Worm (Caenorhabditis elegans): ENCODE data around the gene K08F11.1.
A peak's percentile ranks its signal among the peaks of the same experiment; 100 is the strongest.

The K08F11.1 gene

ce11 chrIV:4705182-4705581 lies 19.5 kb upstream of the K08F11.1 start (continued):
- TF ChIP-seq egl-13 (tag; optimal IDR thresholded peaks at IDR 0.05) (no peak), sup-37 (GFP tag; optimal IDR thresholded peaks at IDR 0.05) (no peak), snu-23 (GFP tag; optimal IDR thresholded peaks at IDR 0.05) (peak; percentile 75), unc-86 (tag; optimal IDR thresholded peaks at IDR 0.05) (no peak), fkh-8 (tag; optimal IDR thresholded peaks at IDR 0.05) (peak; percentile 59), unc-62 (GFP tag; optimal IDR thresholded peaks at IDR 0.05) (no peak), nhr-19 (GFP tag; conservative IDR thresholded peaks at IDR 0.05) (peak; percentile 54), sptf-1 (tag; optimal IDR thresholded peaks at IDR 0.05) (no peak), fkh-10 (GFP tag; optimal IDR thresholded peaks at IDR 0.05) (no peak), ama-1 (optimal IDR thresholded peaks at IDR 0.05) (no peak), swsn-7 (tag; optimal IDR thresholded peaks at IDR 0.05) (peak; percentile 56), ceh-82 (tag; optimal IDR thresholded peaks at IDR 0.05) (peak; percentile 33 to 54 (median 37))

DNA sequence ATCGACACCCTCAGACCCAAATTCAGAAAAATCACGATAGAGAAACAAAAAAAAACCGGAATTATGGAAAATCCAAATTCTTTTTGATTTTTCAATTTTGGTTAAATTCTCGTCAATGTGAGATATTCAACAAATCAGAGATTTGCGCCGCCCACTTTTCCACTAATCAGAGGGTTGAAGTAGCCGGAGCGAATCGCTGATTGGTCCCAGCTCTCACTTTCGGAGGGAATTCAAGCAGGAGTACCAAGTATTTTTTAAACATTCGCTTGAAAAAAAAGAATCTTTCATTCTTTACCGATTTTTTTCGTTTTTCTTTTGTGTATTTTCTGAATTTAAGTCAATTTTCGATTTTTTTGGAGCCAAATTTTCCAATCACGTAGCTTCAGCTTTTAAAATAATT lies 18.7 kb upstream of the K08F11.1 start:
- no peak for TF ChIP-seq dsc-1 (tag; optimal IDR thresholded peaks at IDR 0.05)
- TF ChIP-seq zag-1 (tag; optimal IDR thresholded peaks at IDR 0.05) = no peak
- no peak for TF ChIP-seq ceh-90 (tag; optimal IDR thresholded peaks at IDR 0.05)
- no peak for TF ChIP-seq nhr-84 (tag; optimal IDR thresholded peaks at IDR 0.05)
- TF ChIP-seq skn-1 (tag; optimal IDR thresholded peaks at IDR 0.05) = no peak
- no peak for TF ChIP-seq sox-4 (tag; optimal IDR thresholded peaks at IDR 0.05)
- no peak for TF ChIP-seq nhr-71 (tag; optimal IDR thresholded peaks at IDR 0.05)
- no peak for TF ChIP-seq nhr-90 (tag; optimal IDR thresholded peaks at IDR 0.05; ENCODE audit: poor library complexity)
- no peak for TF ChIP-seq fkh-8 (tag; optimal IDR thresholded peaks at IDR 0.05)
- no peak for TF ChIP-seq swsn-7 (tag; optimal IDR thresholded peaks at IDR 0.05)
- TF ChIP-seq unc-130 (tag; optimal IDR thresholded peaks at IDR 0.05) = no peak
- no peak for TF ChIP-seq mdl-1 (tag; optimal IDR thresholded peaks at IDR 0.05)

DNA sequence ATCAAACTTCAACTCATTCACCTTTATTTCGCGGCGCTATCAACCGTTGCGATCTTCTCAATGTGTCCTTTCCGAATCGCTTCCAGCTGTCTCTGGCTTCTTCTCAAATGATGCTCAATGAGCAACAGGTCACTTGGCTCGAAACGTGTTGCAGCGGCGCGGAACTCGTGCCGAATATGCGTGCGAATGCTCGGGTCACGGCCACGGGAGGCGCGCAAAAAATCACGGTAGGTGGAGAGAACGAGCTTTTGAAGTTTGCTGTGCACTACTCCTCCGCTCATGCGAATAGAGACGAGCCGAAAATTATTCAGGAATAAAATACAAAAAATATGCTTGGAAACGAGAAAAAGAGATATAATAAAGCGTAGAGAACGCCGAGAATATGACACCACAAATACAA lies 14.2 kb upstream of the K08F11.1 start, which contains the start of gene cif-1:
Gene cif-1 (minus strand): TSS at position 297 of the 400 bp plus-strand sequence.
- TF ChIP-seq hpl-2 (GFP tag; optimal IDR thresholded peaks at IDR 0.05) (no peak), efl-1 (optimal IDR thresholded peaks at IDR 0.05) (no peak), efl-1 (GFP tag; optimal IDR thresholded peaks at IDR 0.05 in 1 of 2) (peak in 1 of 2 experiments; percentile 67)

- TF ChIP-seq ztf-11 (tag; optimal IDR thresholded peaks at IDR 0.05) (peak in 1 of 2 experiments; percentile 6), nhr-85 (tag) (no peak), nhr-237 (tag; optimal IDR thresholded peaks at IDR 0.05) (no peak), ceh-63 (GFP tag; optimal IDR thresholded peaks at IDR 0.05) (no peak), efl-1 (optimal IDR thresholded peaks at IDR 0.05) (peak; percentile 4 to 26), efl-1 (GFP tag; optimal IDR thresholded peaks at IDR 0.05 in 1 of 2) (no peak), lin-13 (GFP tag; optimal IDR thresholded peaks at IDR 0.05) (no peak), unc-86 (tag; optimal IDR thresholded peaks at IDR 0.05) (no peak), hlh-17 (GFP tag; optimal IDR thresholded peaks at IDR 0.05; ENCODE audit: borderline replicate concordance) (no peak), lir-3 (tag; optimal IDR thresholded peaks at IDR 0.05; ENCODE audit: poor library complexity) (peak; percentile 52), pqm-1 (tag; optimal IDR thresholded peaks at IDR 0.05) (no peak), nhr-12 (tag; optimal IDR thresholded peaks at IDR 0.05) (no peak), lsy-2 (tag; optimal IDR thresholded peaks at IDR 0.05) (peak; percentile 20 to 48), rnt-1 (tag; optimal IDR thresholded peaks at IDR 0.05) (peak; percentile 73), nhr-47 (tag; optimal IDR thresholded peaks at IDR 0.05) (peak; percentile 42), lin-35 (GFP tag; optimal IDR thresholded peaks at IDR 0.05) (peak in 1 of 2 experiments; percentile 4), ceh-90 (tag; optimal IDR thresholded peaks at IDR 0.05) (peak; percentile 71), aha-1 (tag; optimal IDR thresholded peaks at IDR 0.05) (no peak), nhr-71 (tag; optimal IDR thresholded peaks at IDR 0.05) (peak; percentile 28), nhr-90 (tag; optimal IDR thresholded peaks at IDR 0.05; ENCODE audit: poor library complexity) (peak; percentile 18), tbx-2 (tag; optimal IDR thresholded peaks at IDR 0.05) (peak; percentile 20), dpl-1 (GFP tag; optimal IDR thresholded peaks at IDR 0.05) (peak in 1 of 3 experiments; percentile 42), ets-5 (GFP tag; IDR thresholded peaks at IDR 0.05) (no peak), alr-1 (tag; optimal IDR thresholded peaks at IDR 0.05; ENCODE audit: borderline replicate concordance) (no peak), xbp-1 (tag; optimal IDR thresholded peaks at IDR 0.05) (peak; percentile 10), vab-15 (tag; optimal IDR thresholded peaks at IDR 0.05) (no peak), fkh-8 (tag; optimal IDR thresholded peaks at IDR 0.05) (no peak)
Observed at ce11 chrIV:4712376-4712775, 12.3 kb upstream of the K08F11.1 start, which contains the start of gene yars-2. Gene yars-2 (minus strand): TSS chrIV:4712624.

Measured in whole organism, L1 larva.